Fruit fly (Drosophila melanogaster): ENCODE measurements around the gene Grik.
A peak's percentile ranks its signal among the peaks of the same experiment; 100 is the strongest.

Grik gene

DNA sequence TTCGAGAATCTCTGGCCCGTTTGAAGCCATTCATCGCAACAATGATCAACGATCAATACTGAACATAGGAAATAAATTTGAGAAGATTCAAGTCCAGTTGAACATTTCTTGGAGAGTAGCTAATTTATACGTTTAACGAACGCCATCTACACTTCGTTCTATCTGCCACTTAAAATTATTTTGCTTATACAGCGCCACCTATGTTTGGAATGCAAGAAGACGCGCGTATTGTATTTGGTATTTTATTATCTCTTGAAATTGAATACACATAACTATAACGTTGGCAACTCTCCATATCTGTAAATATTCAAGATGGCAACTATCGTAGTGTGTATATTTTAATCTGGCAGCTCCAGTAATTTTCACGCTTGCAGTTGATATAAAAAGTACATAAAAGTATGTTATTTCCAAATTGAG, 46.2 kb downstream of the Grik start:
- peak; percentile 34 for TF ChIP-seq h (GFP tag; optimal IDR thresholded peaks at IDR 0.05)
- no peak for TF ChIP-seq Mio (GFP tag; optimal IDR thresholded peaks at IDR 0.05)
- TF ChIP-seq foxo (GFP tag; optimal IDR thresholded peaks at IDR 0.05) = peak in 1 of 2 experiments; percentile 62
- peak; percentile 30 for TF ChIP-seq tai (GFP tag; optimal IDR thresholded peaks at IDR 0.05)
- no peak for TF ChIP-seq pan (optimal IDR thresholded peaks at IDR 0.05)
- TF ChIP-seq Myc (optimal IDR thresholded peaks at IDR 0.05) = peak; percentile 83
- peak; percentile 5 for TF ChIP-seq fru (GFP tag; optimal IDR thresholded peaks at IDR 0.05)
- TF ChIP-seq Abd-B (GFP tag; optimal IDR thresholded peaks at IDR 0.05) = no peak
- no peak for TF ChIP-seq Dfd (GFP tag; optimal IDR thresholded peaks at IDR 0.05)
- no peak for TF ChIP-seq dmrt93B (GFP tag; optimal IDR thresholded peaks at IDR 0.05)
- peak; percentile 57 for TF ChIP-seq Hnf4 (GFP tag; optimal IDR thresholded peaks at IDR 0.05)
- no peak for TF ChIP-seq Dif (GFP tag; optimal IDR thresholded peaks at IDR 0.05; ENCODE audit: partially characterized antibody)
- TF ChIP-seq rgr (GFP tag; optimal IDR thresholded peaks at IDR 0.05) = peak; percentile 24
- TF ChIP-seq lola (GFP tag; optimal IDR thresholded peaks at IDR 0.05) = no peak
- TF ChIP-seq Rel (GFP tag; optimal IDR thresholded peaks at IDR 0.05) = no peak
- no peak for TF ChIP-seq Rel (tag; optimal IDR thresholded peaks at IDR 0.05)
- no peak for TF ChIP-seq usp (GFP tag; optimal IDR thresholded peaks at IDR 0.05)
- peak; percentile 31 for TF ChIP-seq br (GFP tag; optimal IDR thresholded peaks at IDR 0.05)
- TF ChIP-seq CG32264 (GFP tag; optimal IDR thresholded peaks at IDR 0.05) = no peak
- TF ChIP-seq Vsx2 (GFP tag; optimal IDR thresholded peaks at IDR 0.05; ENCODE audit: partially characterized antibody) = peak; percentile 97
- no peak for TF ChIP-seq woc (GFP tag; optimal IDR thresholded peaks at IDR 0.05)
- no peak for TF ChIP-seq ey (GFP tag; optimal IDR thresholded peaks at IDR 0.05)
- TF ChIP-seq Hr83 (GFP tag; optimal IDR thresholded peaks at IDR 0.05; ENCODE audit: poor library complexity, severe bottlenecking) = peak; percentile 17
- no peak for TF ChIP-seq Jra (GFP tag; optimal IDR thresholded peaks at IDR 0.05)
- no peak for TF ChIP-seq dl (GFP tag; optimal IDR thresholded peaks at IDR 0.05; ENCODE audit: insufficient read depth in 1 of 2, partially characterized antibody in 2 of 2)
- TF ChIP-seq jim (GFP tag; optimal IDR thresholded peaks at IDR 0.05) = no peak
- TF ChIP-seq GATAd (GFP tag; optimal IDR thresholded peaks at IDR 0.05) = no peak
- peak; percentile 16 for TF ChIP-seq HLH106 (tag; optimal IDR thresholded peaks at IDR 0.05)
- peak; percentile 1 for TF ChIP-seq OdsH (GFP tag; optimal IDR thresholded peaks at IDR 0.05)
- no peak for TF ChIP-seq CrebA (GFP tag; optimal IDR thresholded peaks at IDR 0.05; ENCODE audit: borderline replicate concordance)
- no peak for TF ChIP-seq N (GFP tag; optimal IDR thresholded peaks at IDR 0.05)
- peak; percentile 14 for TF ChIP-seq CG9705 (GFP tag; optimal IDR thresholded peaks at IDR 0.05)
- TF ChIP-seq sage (GFP tag; optimal IDR thresholded peaks at IDR 0.05) = no peak
- no peak for TF ChIP-seq sv (GFP tag; optimal IDR thresholded peaks at IDR 0.05)
- TF ChIP-seq psq (GFP tag; optimal IDR thresholded peaks at IDR 0.05) = no peak
- TF ChIP-seq brk (GFP tag; optimal IDR thresholded peaks at IDR 0.05) = no peak
- TF ChIP-seq Hr78 (GFP tag; optimal IDR thresholded peaks at IDR 0.05) = no peak
- no peak for TF ChIP-seq Sp1 (GFP tag; optimal IDR thresholded peaks at IDR 0.05)
- no peak for TF ChIP-seq dsf (GFP tag; optimal IDR thresholded peaks at IDR 0.05; ENCODE audit: borderline replicate concordance)

DNA sequence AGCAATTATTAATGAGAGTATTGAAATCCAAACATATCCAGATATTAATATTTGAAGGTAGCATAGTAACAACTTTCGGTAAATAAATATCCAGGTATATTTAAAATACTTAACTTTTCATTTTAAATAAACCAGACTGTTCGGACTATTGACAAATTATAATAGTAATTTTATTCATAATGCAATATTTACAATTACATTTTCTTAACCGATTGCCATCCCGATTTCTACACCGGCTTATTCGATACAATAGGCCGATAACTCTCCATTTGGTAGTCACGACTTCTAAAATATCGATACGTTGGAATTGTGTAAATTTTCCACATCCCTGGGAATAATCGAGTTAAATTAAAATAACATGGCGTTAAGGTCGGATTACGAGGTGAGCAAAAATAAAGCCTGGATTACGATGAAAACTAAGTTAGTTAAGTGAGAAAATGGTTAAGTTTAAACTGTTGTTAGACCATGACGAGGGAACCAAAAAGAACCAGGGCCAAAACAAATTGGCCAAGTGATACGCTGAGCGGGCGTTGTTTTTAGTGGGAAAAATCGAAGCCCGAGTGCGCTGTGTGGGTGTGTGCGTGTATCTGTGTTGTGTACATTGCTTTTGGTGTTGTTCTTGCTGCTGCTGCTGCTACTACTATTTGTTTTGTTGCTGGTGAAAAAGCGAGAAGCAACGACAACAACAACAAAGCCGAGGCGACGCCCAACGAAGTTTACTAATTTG, 46.9 kb downstream of the Grik start, which contains the start of gene Atpalpha:
Gene Atpalpha (plus strand): TSS at position 267 of the 727 bp plus-strand sequence.
- TF ChIP-seq Sp1 (GFP tag; optimal IDR thresholded peaks at IDR 0.05) (peak; percentile 15), woc (GFP tag; optimal IDR thresholded peaks at IDR 0.05) (no peak), brk (GFP tag; optimal IDR thresholded peaks at IDR 0.05) (peak; percentile 51), Dif (GFP tag; optimal IDR thresholded peaks at IDR 0.05; ENCODE audit: partially characterized antibody) (no peak), Vsx2 (GFP tag; optimal IDR thresholded peaks at IDR 0.05; ENCODE audit: partially characterized antibody) (peak; percentile 4), Rel (GFP tag; optimal IDR thresholded peaks at IDR 0.05) (no peak), Rel (tag; optimal IDR thresholded peaks at IDR 0.05) (peak; percentile 2)
